Fruit fly (Drosophila melanogaster): ENCODE results near the gene CG6769.

DNA sequence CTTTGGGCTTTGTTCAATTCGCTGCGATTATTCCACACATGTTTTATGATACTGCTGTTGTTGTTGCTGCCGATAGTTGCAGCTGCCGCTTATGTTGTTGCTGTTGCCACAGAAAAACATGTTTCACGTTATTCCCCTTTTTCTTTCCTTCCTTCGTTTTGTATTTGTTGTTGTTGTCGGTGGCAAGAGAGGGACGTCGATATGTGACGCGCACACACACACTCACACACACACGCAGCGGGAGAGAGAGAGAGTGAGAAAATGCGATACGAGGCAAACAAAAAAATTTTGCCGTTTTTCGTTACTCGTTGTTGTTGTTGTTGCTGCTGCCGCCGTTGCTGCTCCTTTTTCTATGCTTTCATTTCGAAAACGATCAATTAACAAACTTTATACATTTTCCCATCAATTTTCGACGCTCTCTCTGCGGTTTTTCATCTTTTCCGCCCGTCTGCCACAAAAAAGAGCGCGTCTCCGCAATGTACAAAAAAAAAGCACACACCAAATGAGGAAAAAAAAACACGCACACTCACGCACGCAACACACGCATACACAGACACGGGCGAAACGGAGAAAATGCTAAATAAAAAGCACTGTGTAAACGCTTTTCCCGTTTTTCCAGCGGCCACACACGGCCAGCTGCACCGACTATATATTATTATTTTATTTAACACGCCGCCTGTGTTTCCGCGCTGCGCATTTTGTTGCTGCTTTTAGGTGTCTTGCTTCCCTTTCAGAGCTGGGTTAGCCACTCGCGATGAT, 25.8 kb downstream of the CG6769 start:
- TF ChIP-seq CG8478 (optimal IDR thresholded peaks at IDR 0.05) (no peak), CTCF (optimal IDR thresholded peaks at IDR 0.05) (no peak)

Measured in S2 (cell line).